Fruit fly (Drosophila melanogaster): Measurements from ENCODE around the gene Doc2.

Doc2 gene

DNA sequence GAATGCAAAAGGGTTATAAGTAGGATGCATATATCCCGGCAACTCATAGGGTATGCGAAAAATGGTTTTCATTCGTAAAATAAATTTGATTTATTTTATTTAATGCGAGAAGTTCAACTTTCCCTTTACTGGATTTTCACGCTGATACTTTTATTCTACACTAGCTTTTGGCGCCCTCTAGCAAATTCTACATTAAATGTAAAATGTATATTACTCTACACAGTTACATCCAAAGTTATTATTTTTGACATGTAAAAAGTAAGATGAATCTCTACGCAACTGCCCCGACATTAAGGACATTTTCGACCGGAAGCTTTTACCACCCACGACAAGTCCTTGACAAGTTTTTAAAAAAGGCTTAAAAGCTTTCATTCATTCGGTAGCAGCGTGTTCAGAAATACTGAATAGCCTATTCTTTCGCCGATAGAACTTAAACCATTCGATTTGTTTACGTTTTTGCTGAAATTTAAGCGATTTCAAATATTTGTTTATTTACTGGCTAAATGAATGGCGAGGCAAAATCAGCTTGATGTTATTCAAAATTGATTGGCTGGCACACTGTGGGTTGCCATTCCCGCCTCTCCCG is 35.9 kb upstream of the Doc2 start:
- TF ChIP-seq Jra (GFP tag; optimal IDR thresholded peaks at IDR 0.05) (no peak), ey (GFP tag; optimal IDR thresholded peaks at IDR 0.05) (no peak), HLH106 (tag; optimal IDR thresholded peaks at IDR 0.05) (no peak), Rel (GFP tag; optimal IDR thresholded peaks at IDR 0.05) (no peak), Rel (tag; optimal IDR thresholded peaks at IDR 0.05) (no peak), CG32264 (GFP tag; optimal IDR thresholded peaks at IDR 0.05) (no peak), Dif (GFP tag; optimal IDR thresholded peaks at IDR 0.05; ENCODE audit: partially characterized antibody) (no peak), brk (GFP tag; optimal IDR thresholded peaks at IDR 0.05) (peak; percentile 5)

DNA sequence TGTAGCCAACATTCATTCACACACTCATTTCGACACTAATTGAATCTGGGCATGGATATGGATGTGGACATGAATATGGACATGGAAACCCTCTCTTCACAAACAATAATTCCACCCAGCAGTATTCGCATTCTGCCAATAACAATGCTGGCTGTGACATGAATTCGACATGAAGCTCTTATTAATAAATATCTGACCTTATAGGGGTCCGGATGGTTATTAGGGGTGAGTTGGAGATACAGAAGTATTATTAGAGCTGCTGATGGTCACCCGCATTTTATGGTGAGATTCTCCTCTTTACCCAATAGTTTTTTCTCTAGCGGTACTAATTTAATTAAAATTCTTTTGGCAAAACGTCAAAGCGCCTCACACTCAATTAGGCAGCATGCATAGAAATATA is 35.2 kb upstream of the Doc2 start:
- TF ChIP-seq CrebA (GFP tag; optimal IDR thresholded peaks at IDR 0.05; ENCODE audit: borderline replicate concordance) (no peak), psq (GFP tag; optimal IDR thresholded peaks at IDR 0.05) (no peak), Dif (GFP tag; optimal IDR thresholded peaks at IDR 0.05; ENCODE audit: partially characterized antibody) (no peak), CG32264 (GFP tag; optimal IDR thresholded peaks at IDR 0.05) (no peak), Hnf4 (GFP tag; optimal IDR thresholded peaks at IDR 0.05) (no peak), Abd-B (GFP tag; optimal IDR thresholded peaks at IDR 0.05) (no peak), Jra (GFP tag; optimal IDR thresholded peaks at IDR 0.05) (no peak), foxo (GFP tag; optimal IDR thresholded peaks at IDR 0.05) (no peak), sv (GFP tag; optimal IDR thresholded peaks at IDR 0.05) (no peak), CG9705 (GFP tag; optimal IDR thresholded peaks at IDR 0.05) (no peak), N (GFP tag; optimal IDR thresholded peaks at IDR 0.05) (no peak), woc (GFP tag; optimal IDR thresholded peaks at IDR 0.05) (no peak), OdsH (GFP tag; optimal IDR thresholded peaks at IDR 0.05) (no peak), rgr (GFP tag; optimal IDR thresholded peaks at IDR 0.05) (no peak)

dm6 chr3L:9052798-9053541 is 33.9 kb upstream of the Doc2 start:
- no peak for TF ChIP-seq dl (GFP tag; optimal IDR thresholded peaks at IDR 0.05; ENCODE audit: insufficient read depth in 1 of 2, partially characterized antibody in 2 of 2)
- TF ChIP-seq Jra (GFP tag; optimal IDR thresholded peaks at IDR 0.05): no peak
- no peak for TF ChIP-seq foxo (GFP tag; optimal IDR thresholded peaks at IDR 0.05)
- no peak for TF ChIP-seq Abd-B (GFP tag; optimal IDR thresholded peaks at IDR 0.05)
- no peak for TF ChIP-seq jim (GFP tag; optimal IDR thresholded peaks at IDR 0.05)
- TF ChIP-seq Hr78 (GFP tag; optimal IDR thresholded peaks at IDR 0.05): no peak
- TF ChIP-seq CrebA (GFP tag; optimal IDR thresholded peaks at IDR 0.05; ENCODE audit: borderline replicate concordance): no peak
- TF ChIP-seq brk (GFP tag; optimal IDR thresholded peaks at IDR 0.05): no peak

dm6 chr3L:9051830-9052259 is 32.8 kb upstream of the Doc2 start:
- TF ChIP-seq h (GFP tag; optimal IDR thresholded peaks at IDR 0.05) (no peak), woc (GFP tag; optimal IDR thresholded peaks at IDR 0.05) (no peak), psq (GFP tag; optimal IDR thresholded peaks at IDR 0.05) (no peak), Sp1 (GFP tag; optimal IDR thresholded peaks at IDR 0.05) (no peak), N (GFP tag; optimal IDR thresholded peaks at IDR 0.05) (no peak)

dm6 chr3L:9050447-9051069 is 31.5 kb upstream of the Doc2 start:
- no peak for TF ChIP-seq Rel (GFP tag; optimal IDR thresholded peaks at IDR 0.05)
- no peak for TF ChIP-seq Rel (tag; optimal IDR thresholded peaks at IDR 0.05)
- no peak for TF ChIP-seq sv (GFP tag; optimal IDR thresholded peaks at IDR 0.05)
- no peak for TF ChIP-seq tai (GFP tag; optimal IDR thresholded peaks at IDR 0.05)
- TF ChIP-seq rgr (GFP tag; optimal IDR thresholded peaks at IDR 0.05): no peak
- no peak for TF ChIP-seq br (GFP tag; optimal IDR thresholded peaks at IDR 0.05)
- no peak for TF ChIP-seq Vsx2 (GFP tag; optimal IDR thresholded peaks at IDR 0.05; ENCODE audit: partially characterized antibody)
- TF ChIP-seq Myc (optimal IDR thresholded peaks at IDR 0.05): no peak
- no peak for TF ChIP-seq ey (GFP tag; optimal IDR thresholded peaks at IDR 0.05)
- TF ChIP-seq Dif (GFP tag; optimal IDR thresholded peaks at IDR 0.05; ENCODE audit: partially characterized antibody): no peak
- no peak for TF ChIP-seq psq (GFP tag; optimal IDR thresholded peaks at IDR 0.05)
- no peak for TF ChIP-seq CG32264 (GFP tag; optimal IDR thresholded peaks at IDR 0.05)
- TF ChIP-seq Jra (GFP tag; optimal IDR thresholded peaks at IDR 0.05): no peak
- TF ChIP-seq lola (GFP tag; optimal IDR thresholded peaks at IDR 0.05): no peak
